Fruit fly (Drosophila melanogaster): ENCODE measurements around the gene CG1529.

CG1529 gene

dm6 chrX:21064927-21065326, 33.2 kb upstream of the CG1529 start (continued):
- TF ChIP-seq trh (GFP tag; optimal IDR thresholded peaks at IDR 0.05): no peak
- TF ChIP-seq CG34376 (GFP tag; optimal IDR thresholded peaks at IDR 0.05): no peak
- no peak for TF ChIP-seq fd96Cb (tag; optimal IDR thresholded peaks at IDR 0.05)
- TF ChIP-seq HHEX (GFP tag; optimal IDR thresholded peaks at IDR 0.05): no peak
- TF ChIP-seq corto (GFP tag; optimal IDR thresholded peaks at IDR 0.05): peak; percentile 72
- no peak for TF ChIP-seq Atf6 (GFP tag; IDR thresholded peaks at IDR 0.05)
- TF ChIP-seq CG7357 (GFP tag; IDR thresholded peaks at IDR 0.05): 0 out of 3 replicates have a peak, but pooled peaks have one; percentile 6
- no peak for TF ChIP-seq CG4404 (GFP tag; IDR thresholded peaks at IDR 0.05)
- TF ChIP-seq CG6654 (GFP tag; optimal IDR thresholded peaks at IDR 0.05): no peak
- TF ChIP-seq vnd (GFP tag; IDR thresholded peaks at IDR 0.05; ENCODE audit: partially characterized antibody): no peak
- TF ChIP-seq Tbp (GFP tag; optimal IDR thresholded peaks at IDR 0.05): no peak
- TF ChIP-seq Dad (GFP tag; optimal IDR thresholded peaks at IDR 0.05): no peak
- TF ChIP-seq Mes4 (GFP tag; optimal IDR thresholded peaks at IDR 0.05): no peak
- TF ChIP-seq Sox102F (GFP tag; optimal IDR thresholded peaks at IDR 0.05): peak; percentile 5
- no peak for TF ChIP-seq Awh (GFP tag; IDR thresholded peaks at IDR 0.05)
- no peak for TF ChIP-seq Meics (GFP tag; optimal IDR thresholded peaks at IDR 0.05)
- no peak for TF ChIP-seq CG2199 (GFP tag; IDR thresholded peaks at IDR 0.05)
- no peak for TF ChIP-seq CG1603 (tag; optimal IDR thresholded peaks at IDR 0.05)
- TF ChIP-seq Lhr (GFP tag; optimal IDR thresholded peaks at IDR 0.05): no peak
- TF ChIP-seq bowl (GFP tag; IDR thresholded peaks at IDR 0.05): no peak
- TF ChIP-seq CG14965 (GFP tag; optimal IDR thresholded peaks at IDR 0.05; ENCODE audit: borderline replicate concordance): no peak
- TF ChIP-seq zf30C (GFP tag; optimal IDR thresholded peaks at IDR 0.05): no peak
- no peak for TF ChIP-seq repo (GFP tag; optimal IDR thresholded peaks at IDR 0.05)
- no peak for TF ChIP-seq stc (GFP tag; IDR thresholded peaks at IDR 0.05)
- TF ChIP-seq Mrtf (GFP tag; IDR thresholded peaks at IDR 0.05): 0 out of 3 replicates have a peak, but pooled peaks have one; percentile 6
- TF ChIP-seq dpn (GFP tag; optimal IDR thresholded peaks at IDR 0.05): no peak
- TF ChIP-seq Ets65A (GFP tag): no peak
- no peak for TF ChIP-seq lola (GFP tag; optimal IDR thresholded peaks at IDR 0.05)
- TF ChIP-seq TFAM (GFP tag; optimal IDR thresholded peaks at IDR 0.05): no peak
- TF ChIP-seq gcm2 (GFP tag; optimal IDR thresholded peaks at IDR 0.05): no peak
- no peak for TF ChIP-seq PHDP (tag; optimal IDR thresholded peaks at IDR 0.05)
- TF ChIP-seq NC2α (GFP tag; optimal IDR thresholded peaks at IDR 0.05): no peak
- no peak for TF ChIP-seq gcm (GFP tag; optimal IDR thresholded peaks at IDR 0.05)
- TF ChIP-seq Drgx (GFP tag; IDR thresholded peaks at IDR 0.05): peak; percentile 88
- TF ChIP-seq CG4424 (GFP tag; optimal IDR thresholded peaks at IDR 0.05): no peak
- TF ChIP-seq CG10147 (GFP tag; optimal IDR thresholded peaks at IDR 0.05): no peak
- no peak for TF ChIP-seq inv (GFP tag; IDR thresholded peaks at IDR 0.05; ENCODE audit: partially characterized antibody)
- no peak for TF ChIP-seq croc (GFP tag; conservative IDR thresholded peaks at IDR 0.05)
- TF ChIP-seq ken (GFP tag; IDR thresholded peaks at IDR 0.05): 0 out of 3 replicates have a peak, but pooled peaks have one; percentile 29
- peak; percentile 5 for TF ChIP-seq CG9727 (GFP tag; optimal IDR thresholded peaks at IDR 0.05)
- TF ChIP-seq caup (GFP tag; optimal IDR thresholded peaks at IDR 0.05; ENCODE audit: severe bottlenecking): no peak
- TF ChIP-seq D (optimal IDR thresholded peaks at IDR 0.05): no peak
- no peak for TF ChIP-seq D (GFP tag; optimal IDR thresholded peaks at IDR 0.05)
- no peak for TF ChIP-seq sisA (GFP tag; IDR thresholded peaks at IDR 0.05)
- no peak for TF ChIP-seq sna (GFP tag; IDR thresholded peaks at IDR 0.05; ENCODE audit: partially characterized antibody)
- no peak for TF ChIP-seq pita (GFP tag; optimal IDR thresholded peaks at IDR 0.05)
- TF ChIP-seq CG9437 (GFP tag; optimal IDR thresholded peaks at IDR 0.05): no peak
- no peak for TF ChIP-seq jumu (GFP tag; optimal IDR thresholded peaks at IDR 0.05)
- TF ChIP-seq CG11696 (GFP tag; IDR thresholded peaks at IDR 0.05): peak; percentile 72
- no peak for TF ChIP-seq Blimp-1 (GFP tag; optimal IDR thresholded peaks at IDR 0.05)
- TF ChIP-seq CG13296 (GFP tag; optimal IDR thresholded peaks at IDR 0.05): no peak

Data from whole organism, embryonic.